Fruit fly (Drosophila melanogaster): Measurements from ENCODE around the gene Meltrin.
A peak's percentile ranks its signal among the peaks of the same experiment; 100 is the strongest.

Meltrin gene

dm6 chr3R:14714904-14715588 is 18.0 kb upstream of the Meltrin start (continued):
- TF ChIP-seq caup (GFP tag; optimal IDR thresholded peaks at IDR 0.05; ENCODE audit: severe bottlenecking): no peak
- no peak for TF ChIP-seq CG31388 (GFP tag; optimal IDR thresholded peaks at IDR 0.05)
- peak; percentile 80 for TF ChIP-seq rib (GFP tag; IDR thresholded peaks at IDR 0.05)
- no peak for TF ChIP-seq nau (GFP tag; optimal IDR thresholded peaks at IDR 0.05)
- peak; percentile 39 for TF ChIP-seq Lhr (GFP tag; optimal IDR thresholded peaks at IDR 0.05)
- TF ChIP-seq NK7.1 (GFP tag; optimal IDR thresholded peaks at IDR 0.05): no peak
- TF ChIP-seq Asciz (GFP tag; optimal IDR thresholded peaks at IDR 0.05): peak; percentile 35
- peak; percentile 33; the same call in 1 of the 2 replicates for TF ChIP-seq CG10366 (GFP tag; IDR thresholded peaks at IDR 0.05)
- TF ChIP-seq CG15514 (GFP tag; optimal IDR thresholded peaks at IDR 0.05): no peak
- no peak for TF ChIP-seq wek (GFP tag; optimal IDR thresholded peaks at IDR 0.05)
- TF ChIP-seq CG9797 (GFP tag; optimal IDR thresholded peaks at IDR 0.05): no peak
- TF ChIP-seq exex (tag; optimal IDR thresholded peaks at IDR 0.05): no peak
- peak; percentile 51 for TF ChIP-seq CG2678 (tag; optimal IDR thresholded peaks at IDR 0.05)
- TF ChIP-seq kah (GFP tag; optimal IDR thresholded peaks at IDR 0.05): no peak
- TF ChIP-seq gfzf (GFP tag; optimal IDR thresholded peaks at IDR 0.05): no peak
- no peak for TF ChIP-seq Hr39 (optimal IDR thresholded peaks at IDR 0.05)
- no peak for TF ChIP-seq CG31224 (GFP tag; IDR thresholded peaks at IDR 0.05)
- no peak for TF ChIP-seq CG33213 (GFP tag; optimal IDR thresholded peaks at IDR 0.05)
- no peak for TF ChIP-seq Nf-YC (tag; optimal IDR thresholded peaks at IDR 0.05)
- TF ChIP-seq peb (GFP tag; IDR thresholded peaks at IDR 0.05): no peak
- TF ChIP-seq CG11560 (tag; IDR thresholded peaks at IDR 0.05): no peak
- TF ChIP-seq CG1647 (GFP tag; optimal IDR thresholded peaks at IDR 0.05): peak; percentile 14
- TF ChIP-seq hkb (optimal IDR thresholded peaks at IDR 0.05): no peak
- no peak for TF ChIP-seq hkb (GFP tag; IDR thresholded peaks at IDR 0.05)
- TF ChIP-seq NfI (GFP tag; optimal IDR thresholded peaks at IDR 0.05): no peak
- TF ChIP-seq CG11093 (GFP tag; IDR thresholded peaks at IDR 0.05): no peak
- TF ChIP-seq ara (GFP tag; IDR thresholded peaks at IDR 0.05): peak; percentile 49; the same call in 1 of the 2 replicates
- no peak for TF ChIP-seq Awh (GFP tag; IDR thresholded peaks at IDR 0.05)
- TF ChIP-seq CG1529 (GFP tag; optimal IDR thresholded peaks at IDR 0.05): peak; percentile 36
- TF ChIP-seq vvl (GFP tag; IDR thresholded peaks at IDR 0.05): no peak
- no peak for TF ChIP-seq CG17802 (tag; optimal IDR thresholded peaks at IDR 0.05)
- TF ChIP-seq seq (GFP tag; IDR thresholded peaks at IDR 0.05): no peak
- no peak for TF ChIP-seq pb (GFP tag; optimal IDR thresholded peaks at IDR 0.05)
- no peak for TF ChIP-seq esg (GFP tag; conservative IDR thresholded peaks at IDR 0.05)
- TF ChIP-seq Gug (GFP tag; IDR thresholded peaks at IDR 0.05): 0 out of 4 replicates have a peak, but pooled peaks have one; percentile 13
- TF ChIP-seq aop (GFP tag; IDR thresholded peaks at IDR 0.05): no peak
- no peak for TF ChIP-seq Atf6 (GFP tag; IDR thresholded peaks at IDR 0.05)
- no peak for TF ChIP-seq CG12744 (GFP tag; optimal IDR thresholded peaks at IDR 0.05)
- TF ChIP-seq Hr51 (GFP tag; optimal IDR thresholded peaks at IDR 0.05): peak in 1 of 2 experiments; percentile 50
- no peak for TF ChIP-seq gsb (GFP tag; IDR thresholded peaks at IDR 0.05)
- TF ChIP-seq Ets97D (GFP tag; optimal IDR thresholded peaks at IDR 0.05): no peak
- TF ChIP-seq gcm (GFP tag; optimal IDR thresholded peaks at IDR 0.05): no peak
- TF ChIP-seq CG6654 (GFP tag; optimal IDR thresholded peaks at IDR 0.05): peak; percentile 9
- peak; percentile 77 for TF ChIP-seq sd (tag; optimal IDR thresholded peaks at IDR 0.05)
- no peak for TF ChIP-seq sc (optimal IDR thresholded peaks at IDR 0.05)
- peak; percentile 51 for TF ChIP-seq sc (GFP tag; optimal IDR thresholded peaks at IDR 0.05)
- TF ChIP-seq run (tag; optimal IDR thresholded peaks at IDR 0.05): peak; percentile 15
- peak; percentile 54; the same call in 2 of the 3 replicates for TF ChIP-seq dysf (GFP tag; IDR thresholded peaks at IDR 0.05)
- TF ChIP-seq tgo (GFP tag; IDR thresholded peaks at IDR 0.05): no peak
- TF ChIP-seq Atf-2 (GFP tag; optimal IDR thresholded peaks at IDR 0.05): peak; percentile 43
- no peak for TF ChIP-seq CG9215 (GFP tag; IDR thresholded peaks at IDR 0.05)

Data from whole organism, embryonic.